Worm (Caenorhabditis elegans) whole organism, dauer: Measurements from ENCODE around the gene drp-1.
"Not testable (repeated sequence)": the region's sequence is repeated elsewhere in the genome, so short reads cannot be mapped to it uniquely, and the experiment has no call there.

Experiments used
- unc-62 ChIP-seq: sonication (generic microtip); optimal IDR thresholded peaks from 2 replicates; lab custom pipeline; 2017; ENCODE audit warnings: missing biosample characterization, missing genetic modification reagents, missing genetic modification characterization

drp-1 gene

ce11 chrIV:5537813-5538538 lies at the start of gene drp-1, which contains the start of gene fem-1:
drp-1 (plus strand) TSS chrIV:5538488.
fem-1 (minus strand) TSS chrIV:5537962.
- no peak for TF ChIP-seq unc-62 (GFP tag; lab: Kevin White, UChicago)

DNA sequence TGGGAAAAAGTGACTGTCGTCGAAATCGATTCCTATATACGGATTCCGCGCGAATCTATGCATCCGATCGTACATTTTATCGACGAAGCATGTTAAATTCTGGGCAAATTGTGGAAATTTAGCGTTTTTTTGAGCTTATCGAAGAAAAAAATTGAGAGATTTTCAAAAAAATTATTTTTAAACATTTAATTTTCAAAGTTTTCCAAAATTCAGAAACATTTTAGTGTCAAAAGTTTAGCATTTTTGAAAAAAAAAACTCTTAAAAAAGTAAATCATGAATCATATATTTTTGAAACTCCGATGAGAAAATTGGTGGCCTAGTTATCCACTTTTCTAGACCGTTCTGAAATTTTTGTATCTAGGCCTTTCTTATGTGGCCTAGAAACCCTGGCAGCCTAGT lies 47.2 kb upstream of the drp-1 start, which contains the start of gene B0273.115:
Gene B0273.115, minus strand, starts transcription at position 101 of the 400 bp plus-strand sequence.
- not testable (repeated sequence) for TF ChIP-seq unc-62 (GFP tag; lab: Kevin White, UChicago)

- TF ChIP-seq unc-62 (GFP tag; lab: Kevin White, UChicago), result no peak
These were observed 46.1 kb upstream of the drp-1 start for ce11 chrIV:5492196-5492595.

DNA sequence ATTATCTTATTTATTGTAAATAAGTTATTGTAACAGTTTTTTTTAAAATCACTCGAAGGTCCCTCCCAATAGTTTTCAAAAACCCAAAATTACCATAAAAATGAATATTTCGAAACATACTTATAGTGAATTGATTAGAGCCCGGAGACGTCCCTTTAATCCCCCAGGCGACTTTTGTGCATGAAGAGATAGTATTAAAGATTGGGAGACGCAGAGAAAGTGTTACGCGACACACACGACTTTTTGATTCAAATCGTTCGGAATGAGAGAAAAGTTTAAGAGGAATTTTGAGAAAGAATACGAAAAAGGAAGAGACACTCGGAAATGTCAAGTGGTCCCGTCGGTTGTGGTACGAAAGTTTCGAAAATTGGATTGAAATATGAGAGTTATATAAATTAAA lies 45.2 kb upstream of the drp-1 start:
- TF ChIP-seq unc-62 (GFP tag; lab: Kevin White, UChicago), result no peak

ce11 chrIV:5493692-5494091 lies 44.6 kb upstream of the drp-1 start, which contains the start of gene B0273.1:
B0273.1 (plus strand) TSS chrIV:5493992.
- no peak for TF ChIP-seq unc-62 (GFP tag; lab: Kevin White, UChicago)

DNA sequence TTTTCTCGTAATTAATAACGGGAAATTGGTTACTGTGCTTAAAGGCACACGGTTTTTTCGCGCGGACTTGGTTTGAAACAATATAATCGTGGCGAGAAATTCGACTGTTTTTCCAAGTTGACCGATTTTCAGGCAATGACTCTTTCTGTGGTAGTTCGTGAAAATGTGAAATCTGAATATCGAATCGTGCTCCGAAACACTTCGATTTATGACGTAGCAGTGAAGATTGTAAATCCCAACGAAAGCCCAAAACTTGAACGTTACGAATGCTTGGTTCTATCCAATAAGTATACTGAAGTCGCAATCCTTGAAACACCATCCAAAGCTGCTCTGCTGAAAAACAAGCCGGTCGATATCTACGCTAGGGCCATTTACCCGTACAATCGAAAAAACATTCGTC lies 44.2 kb upstream of the drp-1 start:
- no peak for TF ChIP-seq unc-62 (GFP tag; lab: Kevin White, UChicago)

DNA sequence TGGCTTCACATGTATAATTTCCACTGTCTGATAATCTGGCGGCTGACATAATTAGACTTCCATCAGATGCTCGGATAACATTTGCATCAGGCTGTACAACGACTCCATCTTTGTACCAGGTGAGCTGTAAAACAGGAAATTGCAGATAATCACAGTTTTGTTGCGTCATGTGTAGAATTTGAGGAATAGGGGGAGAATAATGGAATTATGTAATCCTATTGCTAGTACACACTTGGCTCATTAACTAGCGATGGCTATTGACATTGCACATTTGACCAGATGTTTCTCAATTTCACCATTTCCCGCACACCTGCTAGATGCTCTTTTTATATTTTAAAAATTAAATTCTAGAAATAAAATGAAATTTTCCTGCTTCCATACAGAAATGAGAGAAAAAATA lies 36.9 kb upstream of the drp-1 start:
- no peak for TF ChIP-seq unc-62 (GFP tag; lab: Kevin White, UChicago)

DNA sequence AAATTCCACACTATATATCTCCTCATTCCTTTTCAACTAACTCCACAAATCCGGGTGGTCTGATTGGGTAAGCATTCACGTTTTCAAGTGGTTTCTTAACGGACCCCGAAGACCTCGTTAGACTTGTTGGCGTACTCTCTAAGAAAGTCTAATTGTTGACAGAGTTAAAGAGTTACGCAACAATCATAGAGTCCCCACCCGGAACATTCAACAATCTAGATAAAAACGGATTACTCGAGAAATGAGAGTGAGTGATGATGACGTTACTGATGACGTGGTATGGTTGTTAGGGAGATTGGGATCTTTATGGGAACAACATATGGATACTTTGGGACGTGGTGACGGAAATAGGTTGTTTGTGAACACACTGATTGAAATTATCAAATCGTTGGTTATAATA lies 35.7 kb upstream of the drp-1 start:
- TF ChIP-seq unc-62 (GFP tag; lab: Kevin White, UChicago), result no peak

- TF ChIP-seq unc-62 (GFP tag; lab: Kevin White, UChicago), result no peak
These were observed 31.6 kb upstream of the drp-1 start for ce11 chrIV:5506642-5507041.

DNA sequence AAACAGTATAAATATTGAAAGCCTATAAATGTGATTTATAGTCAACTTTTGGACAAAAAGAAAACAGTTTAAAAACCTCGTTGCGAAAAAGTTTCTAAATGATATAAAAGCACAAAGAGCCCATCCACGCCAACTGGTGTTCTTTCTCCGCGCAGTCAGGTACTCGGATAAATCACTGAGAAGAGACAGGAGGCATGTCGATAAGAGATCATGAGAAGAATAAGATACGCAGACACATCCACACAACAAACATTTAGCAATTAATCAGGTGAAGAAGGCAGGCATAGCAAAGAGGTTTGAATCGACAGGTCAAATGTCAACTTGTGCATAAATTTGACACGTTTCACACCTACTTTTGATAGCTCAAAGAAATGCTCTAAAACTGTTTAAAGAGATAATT lies 30.5 kb upstream of the drp-1 start:
- no peak for TF ChIP-seq unc-62 (GFP tag; lab: Kevin White, UChicago)

DNA sequence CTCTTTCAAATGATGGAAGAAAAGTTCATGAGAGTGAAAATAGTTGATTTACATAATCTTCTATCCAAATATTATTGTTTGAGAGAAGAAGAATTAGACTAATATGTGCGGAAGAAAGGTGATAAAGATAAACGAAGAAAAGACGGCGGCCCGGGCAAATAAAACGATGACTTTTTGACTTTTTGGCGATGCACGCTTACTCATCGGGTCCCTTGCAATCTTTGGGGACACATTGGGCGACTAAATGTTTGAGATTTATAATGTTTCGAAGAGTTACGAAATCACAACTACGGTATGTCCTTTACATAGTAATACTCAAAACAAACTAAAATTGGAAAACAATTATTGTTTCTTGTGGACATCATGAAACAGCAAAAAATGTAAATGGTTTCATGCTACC lies 23.5 kb upstream of the drp-1 start:
- TF ChIP-seq unc-62 (GFP tag; lab: Kevin White, UChicago), result no peak

ce11 chrIV:5519044-5519443 lies 19.2 kb upstream of the drp-1 start:
- no peak for TF ChIP-seq unc-62 (GFP tag; lab: Kevin White, UChicago)

- no peak for TF ChIP-seq unc-62 (GFP tag; lab: Kevin White, UChicago)
These were observed 11.4 kb upstream of the drp-1 start for ce11 chrIV:5526711-5527383.

- TF ChIP-seq unc-62 (GFP tag; lab: Kevin White, UChicago), result no peak
These were observed 10.0 kb upstream of the drp-1 start, which contains the start of gene unc-5 for ce11 chrIV:5528285-5528684. unc-5 (minus strand) TSS chrIV:5528338.

DNA sequence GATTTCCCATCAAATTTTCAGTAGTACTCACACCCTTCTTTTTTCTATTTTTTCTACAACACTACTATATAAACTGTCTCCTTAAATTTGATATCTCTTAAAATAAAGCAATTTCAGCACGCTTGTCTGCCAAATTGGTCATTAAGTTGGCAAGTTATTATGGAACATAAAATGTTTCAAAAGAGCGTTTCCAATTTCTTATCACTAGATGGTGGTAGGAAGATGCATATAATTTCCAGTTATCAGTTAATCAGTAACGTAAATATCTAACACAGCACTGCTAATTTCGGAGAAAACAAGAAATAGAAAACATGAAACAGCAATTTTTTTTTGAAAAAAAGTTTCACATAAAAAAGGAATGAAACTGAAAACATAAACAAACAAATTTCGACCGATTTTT lies 7.3 kb upstream of the drp-1 start:
- TF ChIP-seq unc-62 (GFP tag; lab: Kevin White, UChicago), result no peak

DNA sequence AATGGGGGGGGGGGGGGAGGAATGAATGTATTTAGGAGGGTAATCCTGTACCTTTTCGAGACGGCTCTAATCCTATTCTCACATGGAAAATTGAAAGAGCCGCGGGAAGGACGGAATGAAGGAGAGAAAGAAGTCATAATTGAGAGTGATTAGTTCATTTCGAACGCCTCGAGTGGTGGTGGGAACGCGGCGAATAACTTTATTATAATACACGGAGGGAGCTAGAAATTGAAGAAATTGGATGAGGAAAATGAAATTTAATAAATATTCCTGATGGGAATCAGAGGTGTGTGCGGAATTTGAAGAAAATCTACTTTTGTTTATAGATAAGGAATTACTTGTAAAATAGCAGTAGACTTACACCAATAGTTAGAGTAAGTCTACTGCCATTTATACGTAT lies 4.7 kb upstream of the drp-1 start:
- TF ChIP-seq unc-62 (GFP tag; lab: Kevin White, UChicago), result no peak

ce11 chrIV:5534596-5534995 lies 3.7 kb upstream of the drp-1 start:
- TF ChIP-seq unc-62 (GFP tag; lab: Kevin White, UChicago), result no peak
